Worm (Caenorhabditis elegans) whole organism, early embryonic: ENCODE results near the gene srz-58.

Experiments
- F13C5.2 ChIP-seq: sonication (generic microtip); optimal IDR thresholded peaks from 2 replicates; lab custom pipeline; 2017; ENCODE audit warnings: mild to moderate bottlenecking, missing genetic modification characterization, inconsistent platforms, missing compliant biosample characterization
- ama-1 ChIP-seq: fragments of 150-350 bp; optimal IDR thresholded peaks from 2 replicates; lab custom pipeline; 2014
- ceh-36 ChIP-seq: sonication (generic microtip); optimal IDR thresholded peaks from 2 replicates; lab custom pipeline; 2016; ENCODE audit warnings: missing genetic modification characterization, inconsistent platforms, missing compliant biosample characterization
- hmbx-1 ChIP-seq: sonication (generic microtip); optimal IDR thresholded peaks from 2 replicates; lab custom pipeline; 2016; ENCODE audit warnings: mild to moderate bottlenecking, missing genetic modification characterization, missing compliant biosample characterization
- pes-1 ChIP-seq: fragments of 200-800 bp; sonication (Bioruptor generic); IDR thresholded peaks from 2 replicates; pipeline ENCODE4 v1.3.6; 2022; ENCODE audit warnings: missing genetic modification reagents, missing genetic modification characterization, missing compliant biosample characterization
- scrt-1 ChIP-seq: fragments of 200-800 bp; sonication (Bioruptor generic); IDR thresholded peaks from 2 replicates; pipeline ENCODE4 v1.3.6; 2022; ENCODE audit warnings: missing genetic modification characterization, missing compliant biosample characterization

DNA sequence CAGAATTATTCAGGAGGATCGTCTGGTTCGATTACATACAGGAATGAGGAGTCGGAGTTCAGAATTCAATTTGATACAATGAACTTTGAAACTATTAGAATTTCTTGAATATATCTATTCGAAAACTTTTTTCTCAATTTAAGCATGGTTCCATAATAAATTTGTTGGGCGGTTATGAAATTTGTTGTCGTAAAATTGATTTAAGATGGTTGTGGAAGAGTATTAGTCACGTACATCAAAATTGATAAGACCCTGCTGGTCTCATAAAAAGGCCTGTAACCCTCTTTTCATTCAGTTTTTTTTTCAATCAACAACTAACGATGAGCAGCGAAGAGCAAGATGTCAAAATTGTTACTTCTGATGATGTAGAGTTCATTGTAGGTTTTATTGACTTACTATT is 29.7 kb downstream of the srz-58 start, which contains the start of gene skr-5:
- no peak for TF ChIP-seq ama-1 (lab: Kevin White, UChicago)
- TF ChIP-seq F13C5.2: no peak
- no peak for TF ChIP-seq scrt-1
- TF ChIP-seq pes-1 (GFP tag; lab: Robert Waterston, UW): no peak
- no peak for TF ChIP-seq hmbx-1 (tag; lab: Kevin White, UChicago)
- TF ChIP-seq ceh-36 (tag; lab: Kevin White, UChicago): no peak
